Worm (Caenorhabditis elegans) whole organism, L3 larva: Measurements from ENCODE around the gene pat-6.

ENCODE experiments used
- aly-2 ChIP-seq: fragments of 150-350 bp; optimal IDR thresholded peaks from 2 replicates; lab custom pipeline; 2014; ENCODE audit warnings: missing biosample characterization, missing genetic modification characterization
- elt-1 ChIP-seq: fragments of 150-350 bp; optimal IDR thresholded peaks from 2 replicates; lab custom pipeline; 2014; ENCODE audit warnings: missing biosample characterization, missing genetic modification characterization
- nhr-77 ChIP-seq: fragments of 150-350 bp; optimal IDR thresholded peaks from 2 replicates; lab custom pipeline; 2014; ENCODE audit warnings: missing biosample characterization, missing genetic modification characterization
- skn-1 ChIP-seq: fragments of 150-350 bp; optimal IDR thresholded peaks from 2 replicates; lab custom pipeline; 2014; ENCODE audit warnings: missing biosample characterization, missing genetic modification characterization
- unc-39 ChIP-seq: sonication (generic microtip); optimal IDR thresholded peaks from 4 replicates; lab custom pipeline; 2017; ENCODE audit warnings: missing biosample characterization, missing genetic modification characterization
- ztf-11 ChIP-seq: fragments of 150-350 bp; optimal IDR thresholded peaks from 2 replicates; lab custom pipeline; 2014; ENCODE audit warnings: missing biosample characterization, missing genetic modification characterization
- ztf-4 ChIP-seq: fragments of 150-350 bp; optimal IDR thresholded peaks from 2 replicates; lab custom pipeline; 2014; ENCODE audit warnings: missing biosample characterization, missing genetic modification characterization

DNA sequence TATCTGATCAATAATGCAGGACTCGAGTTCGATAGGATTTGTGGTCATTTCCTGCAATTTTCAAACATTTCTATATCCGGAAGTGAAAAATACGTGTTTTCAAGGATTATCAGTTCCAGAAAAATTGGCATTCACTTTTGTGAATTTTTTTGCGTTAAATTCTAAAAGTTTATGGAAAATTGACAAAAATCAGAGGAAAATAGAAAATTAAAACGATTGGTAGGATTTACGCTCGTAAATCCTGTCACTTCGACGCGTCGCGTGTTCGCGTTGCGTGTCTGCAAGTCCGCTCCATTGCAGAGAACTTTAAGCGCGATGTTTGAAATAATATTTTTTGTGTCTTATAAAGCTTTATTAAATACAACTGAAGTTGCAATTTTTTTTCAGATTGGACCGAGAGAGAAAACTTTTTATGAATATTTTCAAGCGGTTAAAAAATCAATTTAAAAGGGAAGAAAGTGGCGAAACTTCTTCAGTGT lies 8.6 kb downstream of the pat-6 start, which contains the start of gene rcat-1:
- TF ChIP-seq ztf-4 (tag; lab: Kevin White, UChicago) (no peak), nhr-77 (tag; lab: Kevin White, UChicago) (peak; percentile 1), unc-39 (no peak), ztf-11 (no peak), elt-1 (no peak), skn-1 (peak; percentile 70), aly-2 (tag; lab: Kevin White, UChicago) (no peak)
